Fruit fly (Drosophila melanogaster) S2 (cell line): ENCODE results near the gene CG6066.

Experiments used
- CG8478 ChIP-seq: fragments of >200 bp; optimal IDR thresholded peaks from 2 replicates; lab custom pipeline; 2018
- CTCF ChIP-seq, 2 experiments: fragments of >200 bp; optimal IDR thresholded peaks; 2 replicates each; lab custom pipeline; 2018

DNA sequence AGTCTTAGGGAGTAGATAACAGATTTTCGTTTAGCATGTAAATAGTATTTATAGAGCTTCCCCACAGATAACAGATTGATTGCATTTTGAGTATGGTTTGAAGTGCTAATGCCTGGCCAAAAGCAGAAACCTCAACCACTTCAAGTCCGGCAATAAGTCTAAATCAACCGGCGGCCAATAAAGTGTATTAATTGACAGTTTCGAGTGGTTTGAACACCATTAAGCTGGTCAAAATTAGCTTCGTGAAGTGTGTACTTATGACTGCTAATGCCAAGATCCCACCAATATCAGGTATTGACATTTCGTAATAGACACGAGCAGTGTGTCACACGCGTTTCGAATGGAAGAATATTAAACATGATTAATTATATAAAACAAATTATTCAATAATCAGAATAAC lies 11.1 kb downstream of the CG6066 start:
- TF ChIP-seq CG8478 (lab: Kevin White, UChicago) (no peak), CTCF (optimal IDR thresholded peaks at IDR 0.05; lab: Kevin White, UChicago) (no peak)
